Worm (Caenorhabditis elegans) whole organism, young adult: ENCODE results near the gene drp-1.

Experiments
- F33H1.4 ChIP-seq: fragments of 200-800 bp; sonication (Bioruptor generic); IDR thresholded peaks from 2 replicates; pipeline ENCODE4 v1.3.6; 2022; ENCODE audit warnings: missing genetic modification reagents, missing genetic modification characterization, missing compliant biosample characterization
- T26A5.8 ChIP-seq: sonication (generic microtip); optimal IDR thresholded peaks from 2 replicates; lab custom pipeline; 2016; ENCODE audit warnings: missing genetic modification characterization, missing compliant biosample characterization
- ceh-91 ChIP-seq: fragments of 200-800 bp; sonication (Bioruptor generic); IDR thresholded peaks from 2 replicates; pipeline ENCODE4 v1.3.6; 2022; ENCODE audit warnings: missing genetic modification reagents, missing genetic modification characterization, missing compliant biosample characterization
- let-526 ChIP-seq: fragments of 200-800 bp; sonication (Bioruptor generic); IDR thresholded peaks from 2 replicates; pipeline ENCODE4 v1.3.6; 2022; ENCODE audit warnings: missing genetic modification reagents, missing genetic modification characterization, missing compliant biosample characterization
- nhr-90 ChIP-seq: sonication (generic microtip); optimal IDR thresholded peaks from 2 replicates; lab custom pipeline; 2016; ENCODE audit warnings: missing genotype, mild to moderate bottlenecking, missing genetic modification characterization, missing compliant biosample characterization
- pha-4 ChIP-seq: fragments of 150-350 bp; sonication (generic microtip); optimal IDR thresholded peaks from 2 replicates; lab custom pipeline; 2014; ENCODE audit warnings: missing biosample characterization, missing genetic modification reagents, missing genetic modification characterization
- snpc-4 ChIP-seq, 5 experiments: fragments of 150-350 bp in 1 of 5; sonication (generic microtip) in 4 of 5; optimal IDR thresholded peaks; 2 replicates each; lab custom pipeline; 2014 to 2018; ENCODE audit warnings: missing genetic modification characterization in 5 of 5, missing biosample characterization in 3 of 5, antibody characterized with exemption in 2 of 5, mild to moderate bottlenecking in 2 of 5, missing compliant biosample characterization in 2 of 5, missing genotype in 2 of 5, moderate library complexity in 2 of 5, missing genetic modification reagents in 1 of 5
- unc-130 ChIP-seq: sonication (generic microtip); optimal IDR thresholded peaks from 2 replicates; lab custom pipeline; 2016; ENCODE audit warnings: missing genetic modification reagents, missing genetic modification characterization, missing compliant biosample characterization
- ztf-3 ChIP-seq: fragments of 200-800 bp; sonication (Bioruptor generic); optimal IDR thresholded peaks from 2 replicates; lab custom pipeline; 2018; ENCODE audit warnings: mild to moderate bottlenecking, missing genetic modification characterization, missing compliant biosample characterization

DNA sequence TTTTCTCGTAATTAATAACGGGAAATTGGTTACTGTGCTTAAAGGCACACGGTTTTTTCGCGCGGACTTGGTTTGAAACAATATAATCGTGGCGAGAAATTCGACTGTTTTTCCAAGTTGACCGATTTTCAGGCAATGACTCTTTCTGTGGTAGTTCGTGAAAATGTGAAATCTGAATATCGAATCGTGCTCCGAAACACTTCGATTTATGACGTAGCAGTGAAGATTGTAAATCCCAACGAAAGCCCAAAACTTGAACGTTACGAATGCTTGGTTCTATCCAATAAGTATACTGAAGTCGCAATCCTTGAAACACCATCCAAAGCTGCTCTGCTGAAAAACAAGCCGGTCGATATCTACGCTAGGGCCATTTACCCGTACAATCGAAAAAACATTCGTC, 44.2 kb upstream of the drp-1 start:
- TF ChIP-seq T26A5.8 (tag; lab: Kevin White, UChicago) = no peak
- no peak for TF ChIP-seq F33H1.4 (GFP tag; lab: Robert Waterston, UW)
- no peak for TF ChIP-seq nhr-90
- TF ChIP-seq ceh-91 (GFP tag; lab: Robert Waterston, UW) = no peak
- no peak for TF ChIP-seq snpc-4 (GFP tag; optimal IDR thresholded peaks at IDR 0.05; lab: Kevin White, UChicago)
- TF ChIP-seq snpc-4 (tag; optimal IDR thresholded peaks at IDR 0.05; lab: Kevin White, UChicago) = no peak
- TF ChIP-seq unc-130 (GFP tag; lab: Kevin White, UChicago) = no peak
- TF ChIP-seq let-526 (GFP tag; lab: Robert Waterston, UW) = no peak
- TF ChIP-seq ztf-3 (GFP tag; lab: Kevin White, UChicago) = no peak
- TF ChIP-seq pha-4 (tag; lab: Kevin White, UChicago) = no peak
